Worm (Caenorhabditis elegans) whole organism, mixed stage, embryonic: ENCODE results near the gene F44D12.6.

Source experiments
- elt-1 ChIP-seq: sonication (generic microtip); optimal IDR thresholded peaks from 2 replicates; lab custom pipeline; 2017; ENCODE audit warnings: missing genetic modification characterization, mild to moderate bottlenecking, missing compliant biosample characterization, antibody characterized with exemption, moderate library complexity, borderline replicate concordance; ENCODE audit not compliant: insufficient read depth
- tbx-8 ChIP-seq: fragments of 200-800 bp; sonication (Bioruptor generic); optimal IDR thresholded peaks from 2 replicates; lab custom pipeline; 2018; ENCODE audit warnings: mild to moderate bottlenecking, missing genetic modification characterization, moderate library complexity, missing compliant biosample characterization

DNA sequence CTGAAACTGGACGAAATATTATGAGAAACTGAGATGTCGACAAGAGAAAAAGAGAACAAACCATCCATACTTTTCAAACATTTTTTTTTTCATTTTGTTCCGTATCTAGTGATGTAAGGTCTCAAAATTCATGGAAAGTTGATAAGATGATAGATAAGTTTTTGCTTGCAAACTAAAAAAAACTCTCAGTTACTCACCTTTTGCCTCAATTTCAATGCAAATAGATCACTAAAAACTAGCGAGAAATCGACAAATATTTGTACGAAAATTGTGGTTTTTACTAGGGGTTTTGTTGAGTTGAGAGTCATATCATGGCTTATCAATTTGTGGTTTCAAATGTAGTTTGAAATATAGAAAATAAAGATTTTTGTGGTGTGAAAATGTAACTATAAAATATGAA is 27.6 kb downstream of the F44D12.6 start:
- TF ChIP-seq tbx-8 (GFP tag; lab: Kevin White, UChicago) (no peak), elt-1 (no peak)
